Worm (Caenorhabditis elegans): Measurements from ENCODE around the gene par-3.
A peak's percentile ranks its signal among the peaks of the same experiment; 100 is the strongest.

The par-3 gene

ce11 chrIII:5680141-5680540, 16.1 kb downstream of the par-3 start, which contains the start of gene pst-2:
pst-2 (plus strand) TSS chrIII:5680433.
- TF ChIP-seq nhr-90 (tag; optimal IDR thresholded peaks at IDR 0.05; ENCODE audit: poor library complexity) (no peak), blmp-1 (tag; optimal IDR thresholded peaks at IDR 0.05) (peak; percentile 2), tlp-1 (tag; optimal IDR thresholded peaks at IDR 0.05) (no peak), ceh-82 (tag; optimal IDR thresholded peaks at IDR 0.05) (no peak), unc-30 (tag; optimal IDR thresholded peaks at IDR 0.05) (no peak), alr-1 (tag; optimal IDR thresholded peaks at IDR 0.05; ENCODE audit: borderline replicate concordance) (no peak), aly-2 (tag; optimal IDR thresholded peaks at IDR 0.05) (no peak), unc-98 (GFP tag; IDR thresholded peaks at IDR 0.05) (no peak), Y116A8C.19 (tag; optimal IDR thresholded peaks at IDR 0.05; ENCODE audit: borderline replicate concordance) (no peak), lin-35 (GFP tag; optimal IDR thresholded peaks at IDR 0.05) (no peak), nhr-28 (tag; optimal IDR thresholded peaks at IDR 0.05) (no peak), elt-2 (tag; optimal IDR thresholded peaks at IDR 0.05) (no peak), lsy-2 (tag; optimal IDR thresholded peaks at IDR 0.05) (peak in 1 of 2 experiments; percentile 7), xbp-1 (tag; optimal IDR thresholded peaks at IDR 0.05) (no peak), lin-15B (tag; optimal IDR thresholded peaks at IDR 0.05) (no peak), nhr-47 (tag; optimal IDR thresholded peaks at IDR 0.05) (peak; percentile 14)

- no peak for TF ChIP-seq nhr-11 (tag; optimal IDR thresholded peaks at IDR 0.05)
- no peak for TF ChIP-seq nhr-47 (tag; optimal IDR thresholded peaks at IDR 0.05)
- no peak for TF ChIP-seq nhr-85 (tag)
- TF ChIP-seq skn-1 (tag; optimal IDR thresholded peaks at IDR 0.05): no peak
- TF ChIP-seq vab-15 (tag; optimal IDR thresholded peaks at IDR 0.05): no peak
- no peak for TF ChIP-seq nhr-19 (GFP tag; conservative IDR thresholded peaks at IDR 0.05)
- TF ChIP-seq isw-1 (GFP tag; IDR thresholded peaks at IDR 0.05): no peak
- TF ChIP-seq ets-5 (GFP tag; IDR thresholded peaks at IDR 0.05): no peak
These were observed 20.0 kb downstream of the par-3 start, which contains the start of gene rcan-1 for ce11 chrIII:5683998-5684397. rcan-1 (minus strand) TSS chrIII:5684098.

- no peak for TF ChIP-seq ceh-88 (GFP tag; IDR thresholded peaks at IDR 0.05)
- peak; percentile 5 for TF ChIP-seq fkh-10 (GFP tag; optimal IDR thresholded peaks at IDR 0.05)
- no peak for TF ChIP-seq blmp-1 (tag; optimal IDR thresholded peaks at IDR 0.05)
- peak; percentile 49 for TF ChIP-seq nhr-47 (tag; optimal IDR thresholded peaks at IDR 0.05)
- TF ChIP-seq C34B4.2 (tag; optimal IDR thresholded peaks at IDR 0.05): no peak
- TF ChIP-seq F16B12.6 (tag; optimal IDR thresholded peaks at IDR 0.05): no peak
- TF ChIP-seq dpl-1 (GFP tag; optimal IDR thresholded peaks at IDR 0.05): peak in 1 of 3 experiments; percentile 32
- no peak for TF ChIP-seq unc-130 (tag; optimal IDR thresholded peaks at IDR 0.05)
- no peak for TF ChIP-seq aly-2 (tag; optimal IDR thresholded peaks at IDR 0.05)
- TF ChIP-seq sox-4 (tag; optimal IDR thresholded peaks at IDR 0.05): no peak
- TF ChIP-seq unc-98 (GFP tag; IDR thresholded peaks at IDR 0.05): no peak
- TF ChIP-seq pax-3 (tag; optimal IDR thresholded peaks at IDR 0.05): no peak
- no peak for TF ChIP-seq aha-1 (tag; optimal IDR thresholded peaks at IDR 0.05)
- peak; percentile 22 to 67 for TF ChIP-seq lsy-2 (tag; optimal IDR thresholded peaks at IDR 0.05)
- TF ChIP-seq jun-1 (tag; optimal IDR thresholded peaks at IDR 0.05): no peak
- no peak for TF ChIP-seq unc-30 (tag; optimal IDR thresholded peaks at IDR 0.05)
- TF ChIP-seq C04F5.9 (tag; optimal IDR thresholded peaks at IDR 0.05): no peak
- no peak for TF ChIP-seq nhr-76 (tag; optimal IDR thresholded peaks at IDR 0.05)
- TF ChIP-seq lin-35 (GFP tag; optimal IDR thresholded peaks at IDR 0.05): peak in 1 of 2 experiments; percentile 54
- TF ChIP-seq tbx-2 (tag; optimal IDR thresholded peaks at IDR 0.05): peak; percentile 42
- peak; percentile 29 to 30 for TF ChIP-seq efl-1 (optimal IDR thresholded peaks at IDR 0.05)
- TF ChIP-seq efl-1 (GFP tag; optimal IDR thresholded peaks at IDR 0.05 in 1 of 2): no peak
- TF ChIP-seq nhr-11 (tag; optimal IDR thresholded peaks at IDR 0.05): no peak
- TF ChIP-seq ztf-4 (tag; optimal IDR thresholded peaks at IDR 0.05): no peak
- no peak for TF ChIP-seq fkh-4 (tag; optimal IDR thresholded peaks at IDR 0.05; ENCODE audit: borderline replicate concordance)
- peak in 2 of 3 experiments; percentile 47 to 64 for TF ChIP-seq ceh-82 (tag; optimal IDR thresholded peaks at IDR 0.05)
- no peak for TF ChIP-seq hlh-17 (GFP tag; optimal IDR thresholded peaks at IDR 0.05; ENCODE audit: borderline replicate concordance)
- no peak for TF ChIP-seq mef-2 (tag; optimal IDR thresholded peaks at IDR 0.05)
- peak; percentile 55 for TF ChIP-seq mep-1 (tag; optimal IDR thresholded peaks at IDR 0.05)
- TF ChIP-seq dsc-1 (tag; optimal IDR thresholded peaks at IDR 0.05): no peak
- no peak for TF ChIP-seq egl-13 (tag; optimal IDR thresholded peaks at IDR 0.05)
- peak; percentile 43 for TF ChIP-seq rnt-1 (tag; optimal IDR thresholded peaks at IDR 0.05)
- TF ChIP-seq swsn-7 (tag; optimal IDR thresholded peaks at IDR 0.05): peak; percentile 47
- peak; percentile 13 for TF ChIP-seq xbp-1 (tag; optimal IDR thresholded peaks at IDR 0.05)
- peak; percentile 7 for TF ChIP-seq unc-86 (tag; optimal IDR thresholded peaks at IDR 0.05)
- no peak for TF ChIP-seq nhr-84 (tag; optimal IDR thresholded peaks at IDR 0.05)
- TF ChIP-seq elt-2 (tag; optimal IDR thresholded peaks at IDR 0.05): no peak
These were observed 24.2 kb downstream of the par-3 start for ce11 chrIII:5688246-5688645.
